Fruit fly (Drosophila melanogaster) whole organism, embryonic: ENCODE results near the gene CG7953.

Experiments used
- Aef1 ChIP-seq: fragments of 200-800 bp; sonication (Bioruptor generic); IDR thresholded peaks from 3 replicates; pipeline ENCODE4 v1.3.6; 2022; ENCODE audit warnings: missing biosample characterization, missing genetic modification characterization
- Atf6 ChIP-seq: fragments of 200-800 bp; sonication (Bioruptor generic); IDR thresholded peaks from 2 replicates; pipeline ENCODE4 v1.3.6; 2022; ENCODE audit warnings: missing biosample characterization, missing genetic modification characterization
- Bteb2 ChIP-seq: fragments of 200-800 bp; sonication (Bioruptor generic); optimal IDR thresholded peaks from 2 replicates; lab custom pipeline; 2016; ENCODE audit warnings: missing biosample characterization, missing genetic modification characterization
- C15 ChIP-seq: fragments of 200-800 bp; sonication (Bioruptor generic); IDR thresholded peaks from 3 replicates; pipeline ENCODE4 v1.3.6; 2022; ENCODE audit warnings: missing biosample characterization, missing genetic modification characterization
- CG10959 ChIP-seq: fragments of 200-800 bp; sonication (Bioruptor generic); IDR thresholded peaks from 2 replicates; pipeline ENCODE4 v1.3.6; 2022; ENCODE audit warnings: missing biosample characterization, missing genetic modification characterization
- CG11247 ChIP-seq: fragments of 200-800 bp; sonication (Bioruptor generic); IDR thresholded peaks from 2 replicates; pipeline ENCODE4 v1.3.6; 2022; ENCODE audit warnings: missing biosample characterization, missing genetic modification characterization
- CG11560 ChIP-seq: fragments of 200-800 bp; sonication (Bioruptor generic); IDR thresholded peaks from 3 replicates; pipeline ENCODE4 v1.3.6; 2022; ENCODE audit warnings: missing biosample characterization, missing genetic modification characterization
- CG11723 ChIP-seq: fragments of 200-800 bp; sonication (Bioruptor generic); optimal IDR thresholded peaks from 2 replicates; lab custom pipeline; 2017; ENCODE audit warnings: missing biosample characterization, mild to moderate bottlenecking, missing genetic modification characterization
- CG14667 ChIP-seq: fragments of 200-800 bp; sonication (Bioruptor generic); IDR thresholded peaks from 2 replicates; pipeline ENCODE4 v1.3.6; 2022; ENCODE audit warnings: missing biosample characterization, missing genetic modification characterization
- CG15514 ChIP-seq: fragments of 200-800 bp; sonication (Bioruptor generic); optimal IDR thresholded peaks from 3 replicates; lab custom pipeline; 2017; ENCODE audit warnings: missing biosample characterization, missing genetic modification characterization, mild to moderate bottlenecking, moderate library complexity, missing genetic modification reagents
- CG17328 ChIP-seq: fragments of 200-800 bp; sonication (Bioruptor generic); IDR thresholded peaks from 2 replicates; pipeline ENCODE4 v1.3.6; 2022; ENCODE audit warnings: missing biosample characterization, missing genetic modification characterization
- CG1832 ChIP-seq: fragments of 200-800 bp; sonication (Bioruptor generic); optimal IDR thresholded peaks from 2 replicates; lab custom pipeline; 2017; ENCODE audit warnings: missing biosample characterization, mild to moderate bottlenecking, missing genetic modification characterization, inconsistent platforms
- CG3995 ChIP-seq: fragments of 200-800 bp; sonication (Bioruptor generic); optimal IDR thresholded peaks from 3 replicates; lab custom pipeline; 2016; ENCODE audit warnings: missing biosample characterization, missing genetic modification characterization
- CG4617 ChIP-seq: fragments of 200-800 bp; sonication (Bioruptor generic); optimal IDR thresholded peaks from 3 replicates; lab custom pipeline; 2016; ENCODE audit warnings: missing biosample characterization, missing genetic modification characterization, borderline replicate concordance
- CG6175 ChIP-seq: fragments of 200-800 bp; sonication (Bioruptor generic); IDR thresholded peaks from 3 replicates; pipeline ENCODE4 v1.3.6; 2022; ENCODE audit warnings: missing biosample characterization, missing genetic modification characterization
- CG8290 ChIP-seq, 3 experiments: fragments of 200-800 bp; sonication (Bioruptor generic); optimal IDR thresholded peaks; 2 replicates each; lab custom pipeline; 2016 to 2019; ENCODE audit warnings: missing biosample characterization in 3 of 3, missing genetic modification characterization in 3 of 3, mild to moderate bottlenecking in 2 of 3, moderate library complexity in 1 of 3
- CG8359 ChIP-seq: fragments of 200-800 bp; sonication (Bioruptor generic); optimal IDR thresholded peaks from 2 replicates; lab custom pipeline; 2017; ENCODE audit warnings: missing biosample characterization, mild to moderate bottlenecking, missing genetic modification characterization, borderline replicate concordance
- CG9437 ChIP-seq: fragments of 200-800 bp; sonication (Bioruptor generic); optimal IDR thresholded peaks from 2 replicates; lab custom pipeline; 2018; ENCODE audit warnings: missing biosample characterization, mild to moderate bottlenecking, missing genetic modification characterization
- CG9797 ChIP-seq: fragments of 200-800 bp; sonication (Bioruptor generic); optimal IDR thresholded peaks from 3 replicates; lab custom pipeline; 2018; ENCODE audit warnings: missing biosample characterization, mild to moderate bottlenecking, missing genetic modification characterization
- Camta ChIP-seq: fragments of 200-800 bp; sonication (Bioruptor generic); optimal IDR thresholded peaks from 2 replicates; lab custom pipeline; 2016; ENCODE audit warnings: missing biosample characterization, missing genetic modification characterization
- Gsc ChIP-seq: fragments of 200-800 bp; sonication (Bioruptor generic); IDR thresholded peaks from 2 replicates; pipeline ENCODE4 v1.3.6; 2022; ENCODE audit warnings: missing biosample characterization, missing genetic modification characterization
- H2.0 ChIP-seq: fragments of 200-800 bp; sonication (Bioruptor generic); IDR thresholded peaks from 2 replicates; pipeline ENCODE4 v1.3.6; 2022; ENCODE audit warnings: missing biosample characterization, missing genetic modification characterization
- MESR4 ChIP-seq: fragments of 200-800 bp; sonication (Bioruptor generic); optimal IDR thresholded peaks from 2 replicates; lab custom pipeline; 2018; ENCODE audit warnings: missing biosample characterization, mild to moderate bottlenecking, missing genetic modification characterization, moderate library complexity
- Mad ChIP-seq: fragments of 200-800 bp; sonication (Bioruptor generic); optimal IDR thresholded peaks from 2 replicates; lab custom pipeline; 2016; ENCODE audit warnings: missing biosample characterization, missing genetic modification characterization
- Max ChIP-seq: fragments of 200-800 bp; sonication (Bioruptor generic); optimal IDR thresholded peaks from 2 replicates; lab custom pipeline; 2016; ENCODE audit warnings: missing biosample characterization, mild to moderate bottlenecking, missing genetic modification characterization
- Oli ChIP-seq: fragments of 200-800 bp; sonication (Bioruptor generic); optimal IDR thresholded peaks from 2 replicates; lab custom pipeline; 2018; ENCODE audit warnings: missing biosample characterization, mild to moderate bottlenecking, missing genetic modification characterization, moderate library complexity
- Rfx ChIP-seq: fragments of 200-800 bp; sonication (Bioruptor generic); IDR thresholded peaks from 2 replicates; pipeline ENCODE4 v1.3.6; 2022; ENCODE audit warnings: missing biosample characterization, missing genetic modification characterization
- Sry-δ ChIP-seq: fragments of 200-800 bp; sonication (Bioruptor generic); optimal IDR thresholded peaks from 2 replicates; lab custom pipeline; 2016; ENCODE audit warnings: missing biosample characterization, missing genetic modification characterization
- YL-1 ChIP-seq: fragments of 200-800 bp; sonication (Bioruptor generic); optimal IDR thresholded peaks from 3 replicates; lab custom pipeline; 2017; ENCODE audit warnings: missing biosample characterization, mild to moderate bottlenecking, missing genetic modification characterization
- ab ChIP-seq: fragments of 200-800 bp; sonication (Bioruptor generic); optimal IDR thresholded peaks from 2 replicates; lab custom pipeline; 2016; ENCODE audit warnings: missing biosample characterization, missing genetic modification characterization
- bab2 ChIP-seq: fragments of 200-800 bp; sonication (Bioruptor generic); optimal IDR thresholded peaks from 2 replicates; lab custom pipeline; 2016; ENCODE audit warnings: missing biosample characterization, missing genetic modification characterization
- corto ChIP-seq: fragments of 200-800 bp; sonication (Bioruptor generic); optimal IDR thresholded peaks from 2 replicates; lab custom pipeline; 2016; ENCODE audit warnings: missing biosample characterization, mild to moderate bottlenecking, missing genetic modification characterization, moderate library complexity
- crol ChIP-seq: fragments of 200-800 bp; sonication (Bioruptor generic); IDR thresholded peaks from 2 replicates; pipeline ENCODE4 v1.3.6; 2022; ENCODE audit warnings: missing biosample characterization, missing genetic modification characterization
- dm ChIP-seq: fragments of 200-800 bp; sonication (Bioruptor generic); optimal IDR thresholded peaks from 3 replicates; lab custom pipeline; 2016; ENCODE audit warnings: missing biosample characterization, missing genetic modification characterization
- fd102C ChIP-seq: fragments of 200-800 bp; sonication (Bioruptor generic); optimal IDR thresholded peaks from 2 replicates; lab custom pipeline; 2018; ENCODE audit warnings: missing biosample characterization, mild to moderate bottlenecking, missing genetic modification characterization, moderate library complexity
- gce ChIP-seq: fragments of 200-800 bp; sonication (Bioruptor generic); IDR thresholded peaks from 3 replicates; pipeline ENCODE4 v1.3.6; 2022; ENCODE audit warnings: missing biosample characterization, missing genetic modification characterization
- gsb-n ChIP-seq: fragments of 200-800 bp; sonication (Bioruptor generic); optimal IDR thresholded peaks from 3 replicates; lab custom pipeline; 2018; ENCODE audit warnings: missing biosample characterization, mild to moderate bottlenecking, missing genetic modification characterization
- gt ChIP-seq: fragments of 200-800 bp; sonication (Bioruptor generic); IDR thresholded peaks from 2 replicates; pipeline ENCODE4 v1.3.6; 2022; ENCODE audit warnings: missing biosample characterization, missing genetic modification characterization
- her ChIP-seq: fragments of 200-800 bp; sonication (Bioruptor generic); optimal IDR thresholded peaks from 2 replicates; lab custom pipeline; 2016; ENCODE audit warnings: missing biosample characterization, missing genetic modification characterization
- inv ChIP-seq: fragments of 200-800 bp; sonication (Bioruptor generic); IDR thresholded peaks from 2 replicates; pipeline ENCODE4 v1.3.6; 2022; ENCODE audit warnings: missing biosample characterization, missing genetic modification characterization; ENCODE audit not compliant: partially characterized antibody
- klu ChIP-seq: fragments of 200-800 bp; sonication (Bioruptor generic); IDR thresholded peaks from 2 replicates; pipeline ENCODE4 v1.3.6; 2022; ENCODE audit warnings: missing biosample characterization, missing genetic modification characterization
- odd ChIP-seq: fragments of 200-800 bp; sonication (Bioruptor generic); optimal IDR thresholded peaks from 2 replicates; lab custom pipeline; 2017; ENCODE audit warnings: missing biosample characterization, mild to moderate bottlenecking, missing genetic modification characterization
- onecut ChIP-seq: fragments of 200-800 bp; sonication (Bioruptor generic); IDR thresholded peaks from 2 replicates; pipeline ENCODE4 v1.3.6; 2022; ENCODE audit warnings: missing biosample characterization, missing genetic modification characterization
- schlank ChIP-seq: fragments of 200-800 bp; sonication (Bioruptor generic); optimal IDR thresholded peaks from 2 replicates; lab custom pipeline; 2018; ENCODE audit warnings: missing biosample characterization, mild to moderate bottlenecking, missing genetic modification characterization
- sd ChIP-seq: fragments of 200-800 bp; sonication (Bioruptor generic); optimal IDR thresholded peaks from 3 replicates; lab custom pipeline; 2018; ENCODE audit warnings: missing biosample characterization, mild to moderate bottlenecking, missing genetic modification characterization, moderate library complexity
- shn ChIP-seq: fragments of 200-800 bp; sonication (Bioruptor generic); optimal IDR thresholded peaks from 3 replicates; lab custom pipeline; 2016; ENCODE audit warnings: missing biosample characterization, missing genetic modification characterization
- sob ChIP-seq: fragments of 200-800 bp; sonication (Bioruptor generic); IDR thresholded peaks from 2 replicates; pipeline ENCODE4 v1.3.6; 2022; ENCODE audit warnings: missing biosample characterization, missing genetic modification characterization
- sqz ChIP-seq: fragments of 200-800 bp; sonication (Bioruptor generic); optimal IDR thresholded peaks from 3 replicates; lab custom pipeline; 2018; ENCODE audit warnings: missing biosample characterization, mild to moderate bottlenecking, missing genetic modification characterization
- stc ChIP-seq: fragments of 200-800 bp; sonication (Bioruptor generic); IDR thresholded peaks from 2 replicates; pipeline ENCODE4 v1.3.6; 2022; ENCODE audit warnings: missing biosample characterization, missing genetic modification characterization
- tin ChIP-seq: fragments of 200-800 bp; sonication (Bioruptor generic); optimal IDR thresholded peaks from 3 replicates; lab custom pipeline; 2016; ENCODE audit warnings: missing biosample characterization, missing genetic modification characterization
- toy ChIP-seq: fragments of 200-800 bp; sonication (Bioruptor generic); IDR thresholded peaks from 2 replicates; pipeline ENCODE4 v1.3.6; 2022; ENCODE audit warnings: missing biosample characterization, missing genetic modification characterization

CG7953 gene

dm6 chr2L:13839744-13840151, 8.0 kb upstream of the CG7953 start (continued):
- peak; percentile 60 for TF ChIP-seq CG8359 (GFP tag; lab: Kevin White, UChicago)
- TF ChIP-seq Sry-δ: peak; percentile 47
- TF ChIP-seq MESR4: no peak
- no peak for TF ChIP-seq inv
- TF ChIP-seq sd (tag; lab: Kevin White, UChicago): peak; percentile 67
- peak; percentile 91 for TF ChIP-seq Max
- TF ChIP-seq corto: peak; percentile 67
- peak; percentile 66 for TF ChIP-seq Mad
- peak; percentile 39 for TF ChIP-seq ab
- TF ChIP-seq Aef1 (GFP tag; lab: Robert Waterston, UW): peak; percentile 74
- peak; percentile 39 for TF ChIP-seq dm (GFP tag; lab: Kevin White, UChicago)
- TF ChIP-seq tin (GFP tag; lab: Kevin White, UChicago): peak; percentile 81
- TF ChIP-seq CG10959 (GFP tag; lab: Robert Waterston, UW): peak; percentile 36; the same call in 1 of the 2 replicates
- peak; percentile 33 for TF ChIP-seq CG14667 (GFP tag; lab: Robert Waterston, UW)
- no peak for TF ChIP-seq CG6175 (GFP tag; lab: Robert Waterston, UW)
- TF ChIP-seq shn (GFP tag; lab: Kevin White, UChicago): peak; percentile 52
- no peak for TF ChIP-seq CG1832
- TF ChIP-seq klu (GFP tag; lab: Robert Waterston, UW): peak; percentile 74
- TF ChIP-seq odd (GFP tag; lab: Kevin White, UChicago): peak; percentile 84
- TF ChIP-seq Oli (tag; lab: Kevin White, UChicago): peak; percentile 88
- TF ChIP-seq gce (GFP tag; lab: Robert Waterston, UW): peak; percentile 53; the same call in 1 of the 3 replicates
- TF ChIP-seq CG8290 (GFP tag; optimal IDR thresholded peaks at IDR 0.05; lab: Kevin White, UChicago): peak; percentile 81
- peak in 1 of 2 experiments; percentile 1 for TF ChIP-seq CG8290 (tag; optimal IDR thresholded peaks at IDR 0.05; lab: Kevin White, UChicago)
- TF ChIP-seq CG9797: no peak
- TF ChIP-seq bab2 (GFP tag; lab: Kevin White, UChicago): peak; percentile 64
- 0 out of 2 replicates have a peak, but pooled peaks have one; percentile 45 for TF ChIP-seq crol (GFP tag; lab: Robert Waterston, UW)
- peak; percentile 58 for TF ChIP-seq CG11723 (GFP tag; lab: Kevin White, UChicago)
- peak; percentile 53 for TF ChIP-seq her
- TF ChIP-seq fd102C: no peak
- TF ChIP-seq sob (GFP tag; lab: Robert Waterston, UW): peak; percentile 68
- TF ChIP-seq sqz (GFP tag; lab: Kevin White, UChicago): peak; percentile 14
- TF ChIP-seq stc (GFP tag; lab: Robert Waterston, UW): peak; percentile 59
- peak; percentile 91 for TF ChIP-seq Camta (GFP tag; lab: Kevin White, UChicago)
- TF ChIP-seq CG15514 (GFP tag; lab: Kevin White, UChicago): peak; percentile 40
- TF ChIP-seq CG11560 (tag; lab: Robert Waterston, UW): no peak
- TF ChIP-seq CG9437 (GFP tag; lab: Kevin White, UChicago): peak; percentile 73
- TF ChIP-seq CG3995 (GFP tag; lab: Kevin White, UChicago): peak; percentile 17
- TF ChIP-seq gsb-n (tag; lab: Kevin White, UChicago): peak; percentile 86
- peak; percentile 83 for TF ChIP-seq Atf6 (GFP tag; lab: Robert Waterston, UW)
- TF ChIP-seq toy (GFP tag; lab: Robert Waterston, UW): 0 out of 2 replicates have a peak, but pooled peaks have one; percentile 26
- TF ChIP-seq CG11247: no peak
- TF ChIP-seq C15 (GFP tag; lab: Robert Waterston, UW): no peak
- TF ChIP-seq onecut (GFP tag; lab: Robert Waterston, UW): peak; percentile 73
- peak; percentile 27 for TF ChIP-seq CG4617 (GFP tag; lab: Kevin White, UChicago)
- TF ChIP-seq Gsc (GFP tag; lab: Robert Waterston, UW): no peak
- peak; percentile 72 for TF ChIP-seq Bteb2 (GFP tag; lab: Kevin White, UChicago)
- peak; percentile 79 for TF ChIP-seq CG17328 (GFP tag; lab: Robert Waterston, UW)
- TF ChIP-seq gt (GFP tag; lab: Robert Waterston, UW): no peak
- peak; percentile 74 for TF ChIP-seq H2.0 (GFP tag; lab: Robert Waterston, UW)
- TF ChIP-seq YL-1 (GFP tag; lab: Kevin White, UChicago): peak; percentile 41
- TF ChIP-seq schlank (tag; lab: Kevin White, UChicago): peak; percentile 42
- TF ChIP-seq Rfx (GFP tag; lab: Robert Waterston, UW): peak; percentile 61
